Fruit fly (Drosophila melanogaster) whole organism, wandering third instar larva: ENCODE results near the gene CG9107.

Experiments used
- Mio ChIP-seq: sonication (Bioruptor generic); optimal IDR thresholded peaks from 2 replicates; lab custom pipeline; 2016; ENCODE audit warnings: missing biosample characterization, missing genetic modification characterization
- br ChIP-seq: fragments of 200-800 bp; sonication (Bioruptor generic); optimal IDR thresholded peaks from 2 replicates; lab custom pipeline; 2016; ENCODE audit warnings: missing biosample characterization, missing genetic modification characterization
- brk ChIP-seq: fragments of 200-800 bp; sonication (Bioruptor generic); optimal IDR thresholded peaks from 2 replicates; lab custom pipeline; 2016; ENCODE audit warnings: missing biosample characterization, mild to moderate bottlenecking, missing genetic modification characterization
- pan ChIP-seq: fragments of >200 bp; optimal IDR thresholded peaks from 2 replicates; lab custom pipeline; 2017
- usp ChIP-seq: fragments of >200 bp; optimal IDR thresholded peaks from 2 replicates; lab custom pipeline; 2017; ENCODE audit warnings: missing biosample characterization, missing genetic modification characterization

DNA sequence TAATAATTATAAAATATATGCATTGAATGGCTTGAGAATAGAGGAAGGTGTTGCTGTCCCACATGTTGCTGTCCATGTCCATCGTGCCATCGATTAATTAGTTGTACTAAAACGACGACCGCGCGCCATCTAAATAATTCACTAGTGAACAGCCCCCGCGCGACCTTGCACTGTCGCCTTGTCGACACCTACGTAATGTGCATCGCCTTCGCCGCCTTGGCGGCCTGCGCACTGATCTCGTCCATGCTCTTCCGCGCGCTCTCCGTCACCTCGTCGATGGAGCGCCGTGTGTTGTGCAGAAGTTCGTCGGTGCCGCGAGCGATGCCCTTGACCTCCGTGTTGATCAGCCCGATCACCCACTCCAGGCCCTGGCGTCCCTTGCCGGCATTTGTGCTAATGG is 22.5 kb upstream of the CG9107 start:
- no peak for TF ChIP-seq brk
- no peak for TF ChIP-seq pan
- TF ChIP-seq usp (GFP tag; lab: Kevin White, UChicago) = no peak
- no peak for TF ChIP-seq Mio
- TF ChIP-seq br (GFP tag; lab: Kevin White, UChicago) = no peak
